Worm (Caenorhabditis elegans) whole organism, mixed stage, embryonic: ENCODE results near the gene dmsr-15.

Source experiments
- ces-1 ChIP-seq: fragments of 150-350 bp; optimal IDR thresholded peaks from 2 replicates; lab custom pipeline; 2014; ENCODE audit warnings: missing biosample characterization, missing genetic modification reagents, missing genetic modification characterization
- elt-3 ChIP-seq: fragments of 150-350 bp; optimal IDR thresholded peaks from 2 replicates; lab custom pipeline; 2014; ENCODE audit warnings: missing biosample characterization, missing genetic modification characterization
- pha-4 ChIP-seq: fragments of 150-350 bp; optimal IDR thresholded peaks from 2 replicates; lab custom pipeline; 2018; ENCODE audit warnings: missing biosample characterization, missing genetic modification reagents, missing genetic modification characterization

DNA sequence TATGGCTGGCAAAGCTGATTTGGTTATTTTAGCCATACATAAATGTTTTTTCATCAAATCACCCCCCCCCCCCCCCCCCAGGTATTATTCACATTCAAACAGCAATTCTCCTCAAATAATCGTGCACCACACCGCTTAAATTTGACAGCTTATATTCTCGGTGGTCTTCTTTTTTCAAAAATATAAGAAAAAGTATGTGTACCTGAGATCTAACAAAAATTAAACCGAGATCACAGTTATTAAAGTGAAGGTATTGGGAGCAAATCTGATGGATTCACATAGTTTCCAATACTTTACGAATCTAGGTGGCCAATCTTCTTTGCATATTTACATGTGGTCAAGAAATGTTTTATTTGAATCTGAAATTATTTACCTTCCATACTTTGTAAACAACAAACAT, 48.5 kb downstream of the dmsr-15 start, which contains the start of gene ZC404.15:
- TF ChIP-seq pha-4 (tag; lab: Kevin White, UChicago) (no peak), ces-1 (GFP tag; lab: Kevin White, UChicago) (no peak), elt-3 (tag; lab: Kevin White, UChicago) (no peak)
